Fruit fly (Drosophila melanogaster): ENCODE results near the gene CG3225.

dm6 chr2L:4798894-4799293 lies 19.2 kb downstream of the CG3225 start:
- TF ChIP-seq CG13204 (GFP tag; optimal IDR thresholded peaks at IDR 0.05), result no peak
- no peak for TF ChIP-seq CG32121 (GFP tag; IDR thresholded peaks at IDR 0.05)
- no peak for TF ChIP-seq CG8159 (tag; optimal IDR thresholded peaks at IDR 0.05)
- no peak for TF ChIP-seq CG8301 (tag; optimal IDR thresholded peaks at IDR 0.05)
